Fruit fly (Drosophila melanogaster) whole organism, embryonic: ENCODE measurements around the gene CG3513.
A peak's percentile ranks its signal among the peaks of the same experiment; 100 is the strongest.

Experiments used
- Antp ChIP-seq: fragments of 200-800 bp; sonication (Bioruptor generic); optimal IDR thresholded peaks from 3 replicates; lab custom pipeline; 2016; ENCODE audit warnings: missing biosample characterization, missing genetic modification characterization
- Atf-2 ChIP-seq: fragments of 200-800 bp; sonication (Bioruptor generic); optimal IDR thresholded peaks from 2 replicates; lab custom pipeline; 2016; ENCODE audit warnings: missing biosample characterization, missing genetic modification characterization
- CG12071 ChIP-seq: fragments of 200-800 bp; sonication (Bioruptor generic); optimal IDR thresholded peaks from 3 replicates; lab custom pipeline; 2018; ENCODE audit warnings: missing biosample characterization, mild to moderate bottlenecking, missing genetic modification characterization
- CG12769 ChIP-seq: fragments of 200-800 bp; sonication (Bioruptor generic); optimal IDR thresholded peaks from 2 replicates; lab custom pipeline; 2019; ENCODE audit warnings: missing biosample characterization, mild to moderate bottlenecking, missing genetic modification characterization, moderate library complexity
- CG13123 ChIP-seq: fragments of 200-800 bp; sonication (Bioruptor generic); optimal IDR thresholded peaks from 2 replicates; lab custom pipeline; 2016; ENCODE audit warnings: missing biosample characterization, missing genetic modification characterization
- CG16863 ChIP-seq: fragments of 200-800 bp; sonication (Bioruptor generic); optimal IDR thresholded peaks from 3 replicates; lab custom pipeline; 2016; ENCODE audit warnings: missing biosample characterization, missing genetic modification characterization
- CG17568 ChIP-seq: fragments of 200-800 bp; sonication (Bioruptor generic); optimal IDR thresholded peaks from 2 replicates; lab custom pipeline; 2018; ENCODE audit warnings: missing biosample characterization, mild to moderate bottlenecking, missing genetic modification characterization, moderate library complexity
- CG18599 ChIP-seq: fragments of 200-800 bp; sonication (Bioruptor generic); optimal IDR thresholded peaks from 3 replicates; lab custom pipeline; 2017; ENCODE audit warnings: missing biosample characterization, missing genetic modification characterization, mild to moderate bottlenecking, moderate library complexity, missing genetic modification reagents
- CG30020 ChIP-seq: fragments of 200-800 bp; optimal IDR thresholded peaks from 2 replicates; lab custom pipeline; 2019; ENCODE audit warnings: missing biosample characterization, mild to moderate bottlenecking, missing genetic modification characterization, moderate library complexity
- CG31365 ChIP-seq: fragments of 200-800 bp; sonication (Bioruptor generic); optimal IDR thresholded peaks from 2 replicates; lab custom pipeline; 2018; ENCODE audit warnings: missing biosample characterization, mild to moderate bottlenecking, missing genetic modification characterization
- CG33557 ChIP-seq: fragments of 200-800 bp; sonication (Bioruptor generic); optimal IDR thresholded peaks from 2 replicates; lab custom pipeline; 2019; ENCODE audit warnings: missing biosample characterization, mild to moderate bottlenecking, missing genetic modification characterization, moderate library complexity
- CG4404 ChIP-seq: fragments of 200-800 bp; sonication (Bioruptor generic); IDR thresholded peaks from 2 replicates; pipeline ENCODE4 v1.3.6; 2022; ENCODE audit warnings: missing biosample characterization, missing genetic modification characterization
- CG7372 ChIP-seq: fragments of 200-800 bp; sonication (Bioruptor generic); IDR thresholded peaks from 2 replicates; pipeline ENCODE4 v1.3.6; 2022; ENCODE audit warnings: missing biosample characterization, missing genetic modification characterization
- CG7987 ChIP-seq: fragments of 200-800 bp; sonication (Bioruptor generic); optimal IDR thresholded peaks from 2 replicates; lab custom pipeline; 2018; ENCODE audit warnings: missing biosample characterization, mild to moderate bottlenecking, missing genetic modification characterization, moderate library complexity
- CG8281 ChIP-seq: fragments of 200-800 bp; sonication (Bioruptor generic); optimal IDR thresholded peaks from 2 replicates; lab custom pipeline; 2018; ENCODE audit warnings: missing biosample characterization, mild to moderate bottlenecking, missing genetic modification characterization, moderate library complexity
- CG8924 ChIP-seq: fragments of 200-800 bp; optimal IDR thresholded peaks from 3 replicates; lab custom pipeline; 2019; ENCODE audit warnings: missing biosample characterization, mild to moderate bottlenecking, missing genetic modification characterization, moderate library complexity
- CHES-1-like ChIP-seq: fragments of 200-800 bp; sonication (Bioruptor generic); optimal IDR thresholded peaks from 2 replicates; lab custom pipeline; 2016; ENCODE audit warnings: missing biosample characterization, missing genetic modification characterization
- Dll ChIP-seq: fragments of 200-800 bp; sonication (Bioruptor generic); IDR thresholded peaks from 4 replicates; pipeline ENCODE4 v1.3.6; 2022; ENCODE audit warnings: missing biosample characterization, missing genetic modification characterization; ENCODE audit not compliant: partially characterized antibody
- Dp ChIP-seq: fragments of 200-800 bp; sonication (Bioruptor generic); optimal IDR thresholded peaks from 2 replicates; lab custom pipeline; 2018; ENCODE audit warnings: missing biosample characterization, mild to moderate bottlenecking, missing genetic modification characterization, moderate library complexity
- E2f2 ChIP-seq: fragments of 200-800 bp; sonication (Bioruptor generic); IDR thresholded peaks from 2 replicates; pipeline ENCODE4 v1.3.6; 2022; ENCODE audit warnings: missing biosample characterization, missing genetic modification characterization
- Hr3 ChIP-seq: fragments of 200-800 bp; sonication (Bioruptor generic); optimal IDR thresholded peaks from 3 replicates; lab custom pipeline; 2016; ENCODE audit warnings: missing biosample characterization, missing genetic modification characterization
- Mad ChIP-seq: fragments of 200-800 bp; sonication (Bioruptor generic); optimal IDR thresholded peaks from 2 replicates; lab custom pipeline; 2016; ENCODE audit warnings: missing biosample characterization, missing genetic modification characterization
- Max ChIP-seq: fragments of 200-800 bp; sonication (Bioruptor generic); optimal IDR thresholded peaks from 2 replicates; lab custom pipeline; 2016; ENCODE audit warnings: missing biosample characterization, mild to moderate bottlenecking, missing genetic modification characterization
- Med ChIP-seq: fragments of 200-800 bp; sonication (Bioruptor generic); peaks from one replicate; lab custom pipeline; 2016; ENCODE audit warnings: missing biosample characterization, missing genetic modification characterization, mild to moderate bottlenecking, inconsistent platforms, moderate library complexity
- Poxn ChIP-seq: fragments of 200-800 bp; sonication (Bioruptor generic); IDR thresholded peaks from 2 replicates; pipeline ENCODE4 v1.3.6; 2022; ENCODE audit warnings: missing biosample characterization, missing genetic modification characterization
- Six4 ChIP-seq: fragments of 200-800 bp; sonication (Bioruptor generic); optimal IDR thresholded peaks from 2 replicates; lab custom pipeline; 2016; ENCODE audit warnings: missing biosample characterization, missing genetic modification characterization
- TFAM ChIP-seq: fragments of 200-800 bp; sonication (Bioruptor generic); optimal IDR thresholded peaks from 2 replicates; lab custom pipeline; 2017; ENCODE audit warnings: missing biosample characterization, missing genetic modification characterization, inconsistent platforms
- btn ChIP-seq: fragments of 200-800 bp; sonication (Bioruptor generic); optimal IDR thresholded peaks from 2 replicates; lab custom pipeline; 2016; ENCODE audit warnings: missing biosample characterization, missing genetic modification characterization
- chinmo ChIP-seq: fragments of 200-800 bp; sonication (Bioruptor generic); IDR thresholded peaks from 4 replicates; pipeline ENCODE4 v1.3.6; 2022; ENCODE audit warnings: missing biosample characterization, missing genetic modification characterization; ENCODE audit not compliant: partially characterized antibody
- emc ChIP-seq: fragments of 200-800 bp; sonication (Bioruptor generic); optimal IDR thresholded peaks from 2 replicates; lab custom pipeline; 2016; ENCODE audit warnings: missing biosample characterization, missing genetic modification characterization
- en ChIP-seq: fragments of 200-800 bp; sonication (Bioruptor generic); optimal IDR thresholded peaks from 2 replicates; lab custom pipeline; 2016; ENCODE audit warnings: missing biosample characterization, missing genetic modification characterization
- hkb ChIP-seq, 2 experiments: fragments of 200-800 bp in 1 of 2; fragments of >200 bp in 1 of 2; sonication (Bioruptor generic) in 1 of 2; IDR thresholded peaks in 1 of 2; optimal IDR thresholded peaks in 1 of 2; 2 replicates each; pipeline versions ENCODE4 v1.3.6 to Lab custom; 2017 to 2022; ENCODE audit warnings: missing biosample characterization in 1 of 2, missing genetic modification characterization in 1 of 2
- ind ChIP-seq: fragments of 200-800 bp; sonication (Bioruptor generic); optimal IDR thresholded peaks from 3 replicates; lab custom pipeline; 2016; ENCODE audit warnings: missing biosample characterization, missing genetic modification characterization
- lbe ChIP-seq: fragments of 200-800 bp; sonication (Bioruptor generic); optimal IDR thresholded peaks from 2 replicates; lab custom pipeline; 2016; ENCODE audit warnings: missing biosample characterization, mild to moderate bottlenecking, missing genetic modification characterization
- maf-S ChIP-seq: fragments of 200-800 bp; sonication (Bioruptor generic); optimal IDR thresholded peaks from 2 replicates; lab custom pipeline; 2016; ENCODE audit warnings: missing biosample characterization, missing genetic modification characterization
- peb ChIP-seq: fragments of 200-800 bp; sonication (Bioruptor generic); IDR thresholded peaks from 2 replicates; pipeline ENCODE4 v1.3.6; 2022; ENCODE audit warnings: missing biosample characterization, missing genetic modification characterization
- pita ChIP-seq: fragments of 200-800 bp; sonication (Bioruptor generic); optimal IDR thresholded peaks from 2 replicates; lab custom pipeline; 2017; ENCODE audit warnings: missing biosample characterization, mild to moderate bottlenecking, missing genetic modification characterization
- pnt ChIP-seq: fragments of 200-800 bp; sonication (Bioruptor generic); optimal IDR thresholded peaks from 3 replicates; lab custom pipeline; 2016; ENCODE audit warnings: missing biosample characterization, missing genetic modification characterization
- sd ChIP-seq: fragments of 200-800 bp; sonication (Bioruptor generic); optimal IDR thresholded peaks from 3 replicates; lab custom pipeline; 2018; ENCODE audit warnings: missing biosample characterization, mild to moderate bottlenecking, missing genetic modification characterization, moderate library complexity
- so ChIP-seq: fragments of 200-800 bp; sonication (Bioruptor generic); IDR thresholded peaks from 3 replicates; pipeline ENCODE4 v1.3.6; 2022; ENCODE audit warnings: missing biosample characterization, missing genetic modification characterization
- stc ChIP-seq: fragments of 200-800 bp; sonication (Bioruptor generic); IDR thresholded peaks from 2 replicates; pipeline ENCODE4 v1.3.6; 2022; ENCODE audit warnings: missing biosample characterization, missing genetic modification characterization
- tin ChIP-seq: fragments of 200-800 bp; sonication (Bioruptor generic); optimal IDR thresholded peaks from 3 replicates; lab custom pipeline; 2016; ENCODE audit warnings: missing biosample characterization, missing genetic modification characterization
- tll ChIP-seq, 2 experiments: fragments of 200-800 bp in 1 of 2; fragments of >200 bp in 1 of 2; sonication (Bioruptor generic) in 1 of 2; optimal IDR thresholded peaks; 2 replicates each; lab custom pipeline; 2017 to 2019; ENCODE audit warnings: missing biosample characterization in 2 of 2, missing genetic modification characterization in 2 of 2, mild to moderate bottlenecking in 1 of 2, moderate library complexity in 1 of 2
- toy ChIP-seq: fragments of 200-800 bp; sonication (Bioruptor generic); IDR thresholded peaks from 2 replicates; pipeline ENCODE4 v1.3.6; 2022; ENCODE audit warnings: missing biosample characterization, missing genetic modification characterization
- trem ChIP-seq: fragments of 200-800 bp; optimal IDR thresholded peaks from 3 replicates; lab custom pipeline; 2019; ENCODE audit warnings: missing biosample characterization, mild to moderate bottlenecking, missing genetic modification characterization, moderate library complexity
- twi ChIP-seq: fragments of 200-800 bp; optimal IDR thresholded peaks from 2 replicates; lab custom pipeline; 2019; ENCODE audit warnings: missing biosample characterization, mild to moderate bottlenecking, missing genetic modification characterization, moderate library complexity
- tx ChIP-seq: fragments of 200-800 bp; sonication (Bioruptor generic); optimal IDR thresholded peaks from 2 replicates; lab custom pipeline; 2016; ENCODE audit warnings: missing biosample characterization, missing genetic modification characterization
- wek ChIP-seq: fragments of 200-800 bp; sonication (Bioruptor generic); optimal IDR thresholded peaks from 3 replicates; lab custom pipeline; 2018; ENCODE audit warnings: missing biosample characterization, mild to moderate bottlenecking, missing genetic modification characterization, moderate library complexity
- zfh2 ChIP-seq: fragments of 200-800 bp; sonication (Bioruptor generic); optimal IDR thresholded peaks from 2 replicates; lab custom pipeline; 2016; ENCODE audit warnings: missing biosample characterization, missing genetic modification characterization

The CG3513 gene

DNA sequence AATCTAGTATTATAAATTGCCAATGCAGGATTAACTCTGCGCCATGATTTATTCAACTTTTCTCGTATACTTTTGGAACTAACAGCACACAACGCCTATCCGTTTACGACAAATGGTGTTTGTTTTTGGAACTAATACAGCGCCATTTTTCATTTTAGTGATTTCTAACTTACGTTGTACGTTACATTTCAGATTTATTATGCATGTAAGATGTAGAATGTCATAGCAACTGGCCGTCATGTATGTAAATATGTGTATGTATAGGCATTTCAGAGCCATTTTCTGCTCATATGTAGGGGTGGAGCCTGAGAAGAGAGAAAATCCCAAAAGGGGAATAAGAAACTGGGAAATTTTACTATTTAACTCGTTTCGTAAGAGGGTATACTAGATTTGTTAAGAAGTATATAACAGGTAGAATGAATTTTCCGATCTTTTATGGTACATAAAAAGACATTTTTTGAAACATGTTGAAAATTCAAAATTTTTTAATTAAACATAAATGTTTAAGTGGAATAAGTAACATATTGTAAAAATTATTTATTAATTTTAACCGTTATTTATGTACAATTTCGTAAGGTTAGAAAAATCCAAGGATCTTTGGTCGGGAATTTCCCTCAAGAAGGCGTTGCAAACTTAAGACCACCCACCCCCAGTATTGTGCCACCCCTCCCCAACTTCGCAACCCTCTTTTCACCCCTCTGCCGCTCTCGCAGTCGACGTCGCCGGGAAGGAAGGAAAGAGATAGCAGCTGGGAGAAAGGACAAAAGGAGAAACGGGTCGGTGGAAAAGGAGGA is 35.4 kb downstream of the CG3513 start (continued):
- TF ChIP-seq stc (GFP tag; lab: Robert Waterston, UW) (0 out of 2 replicates have a peak, but pooled peaks have one; percentile 17), CG4404 (GFP tag; lab: Robert Waterston, UW) (no peak), en (GFP tag; lab: Kevin White, UChicago) (no peak), CG31365 (tag; lab: Kevin White, UChicago) (peak; percentile 55), CG8281 (no peak), ind (GFP tag; lab: Kevin White, UChicago) (peak; percentile 61), pnt (GFP tag; lab: Kevin White, UChicago) (peak; percentile 62), tll (GFP tag; optimal IDR thresholded peaks at IDR 0.05; lab: Kevin White, UChicago) (no peak), lbe (peak; percentile 34), Dll (GFP tag; lab: Robert Waterston, UW) (no peak), CG12071 (no peak), CG30020 (tag; lab: Kevin White, UChicago) (no peak), Antp (GFP tag; lab: Kevin White, UChicago) (peak; percentile 58), tin (GFP tag; lab: Kevin White, UChicago) (peak; percentile 55), TFAM (GFP tag; lab: Kevin White, UChicago) (no peak), CG33557 (GFP tag; lab: Kevin White, UChicago) (no peak), Six4 (peak; percentile 6), emc (GFP tag; lab: Kevin White, UChicago) (no peak), sd (peak; percentile 84), Atf-2 (no peak), CG16863 (GFP tag; lab: Kevin White, UChicago) (peak; percentile 59), hkb (optimal IDR thresholded peaks at IDR 0.05; lab: Kevin White, UChicago) (no peak), hkb (GFP tag; IDR thresholded peaks at IDR 0.05; lab: Robert Waterston, UW) (peak; percentile 34; the same call in 1 of the 2 replicates), peb (GFP tag; lab: Robert Waterston, UW) (no peak), E2f2 (GFP tag; lab: Robert Waterston, UW) (peak; percentile 53), so (GFP tag; lab: Robert Waterston, UW) (no peak; the same call in 2 of the 3 replicates), maf-S (GFP tag; lab: Kevin White, UChicago) (no peak), toy (GFP tag; lab: Robert Waterston, UW) (no peak), CG7987 (GFP tag; lab: Kevin White, UChicago) (peak; percentile 75), chinmo (GFP tag; lab: Robert Waterston, UW) (peak; percentile 57; the same call in 1 of the 4 replicates), CG7372 (no peak), Max (peak; percentile 37), trem (peak; percentile 47), btn (GFP tag; lab: Kevin White, UChicago) (no peak), CG12769 (tag; lab: Kevin White, UChicago) (peak; percentile 78), CG13123 (GFP tag; lab: Kevin White, UChicago) (no peak), CHES-1-like (GFP tag; lab: Kevin White, UChicago) (peak; percentile 6), Poxn (GFP tag; lab: Robert Waterston, UW) (no peak), CG8924 (tag; lab: Kevin White, UChicago) (peak; percentile 7), zfh2 (peak; percentile 32), pita (GFP tag; lab: Kevin White, UChicago) (peak; percentile 66), Med (GFP tag; lab: Kevin White, UChicago) (peak; percentile 96), CG17568 (GFP tag; lab: Kevin White, UChicago) (no peak), wek (GFP tag; lab: Kevin White, UChicago) (peak; percentile 38), Mad (GFP tag; lab: Kevin White, UChicago) (no peak), twi (tag; lab: Kevin White, UChicago) (peak; percentile 35), CG18599 (peak; percentile 48), Dp (GFP tag; lab: Kevin White, UChicago) (peak; percentile 19), tx (GFP tag; lab: Kevin White, UChicago) (peak; percentile 56), Hr3 (GFP tag; lab: Kevin White, UChicago) (peak; percentile 24)
